Worm (Caenorhabditis elegans) whole organism, L2 larva: ENCODE results near the gene ent-7.

ENCODE experiments used
- C34F6.9 ChIP-seq: fragments of 150-350 bp; optimal IDR thresholded peaks from 2 replicates; lab custom pipeline; 2014; ENCODE audit warnings: missing biosample characterization, missing genetic modification characterization
- F13H6.1 ChIP-seq: sonication (generic microtip); optimal IDR thresholded peaks from 2 replicates; lab custom pipeline; 2016; ENCODE audit warnings: missing genetic modification characterization, missing compliant biosample characterization
- Y55F3AM.14 ChIP-seq: fragments of 200-800 bp; sonication (Bioruptor generic); optimal IDR thresholded peaks from 2 replicates; lab custom pipeline; 2018; ENCODE audit warnings: mild to moderate bottlenecking, missing genetic modification characterization, missing compliant biosample characterization
- ZK546.5 ChIP-seq: sonication (generic microtip); optimal IDR thresholded peaks from 2 replicates; lab custom pipeline; 2017; ENCODE audit warnings: missing biosample characterization, missing genetic modification characterization
- ama-1 ChIP-seq: fragments of 150-350 bp; optimal IDR thresholded peaks from 2 replicates; lab custom pipeline; 2018; ENCODE audit warnings: inconsistent platforms
- blmp-1 ChIP-seq: sonication (generic microtip); optimal IDR thresholded peaks from 2 replicates; lab custom pipeline; 2017; ENCODE audit warnings: missing genetic modification characterization, mild to moderate bottlenecking, missing compliant biosample characterization, antibody characterized with exemption, moderate library complexity; ENCODE audit not compliant: insufficient read depth
- ceh-16 ChIP-seq: fragments of 150-350 bp; optimal IDR thresholded peaks from 2 replicates; lab custom pipeline; 2014; ENCODE audit warnings: missing biosample characterization, missing genetic modification characterization
- crh-2 ChIP-seq: sonication (generic microtip); optimal IDR thresholded peaks from 2 replicates; lab custom pipeline; 2017; ENCODE audit warnings: missing biosample characterization, missing genetic modification characterization
- dmd-4 ChIP-seq: sonication (generic microtip); optimal IDR thresholded peaks from 2 replicates; lab custom pipeline; 2017; ENCODE audit warnings: missing biosample characterization, missing genetic modification characterization
- egl-27 ChIP-seq: sonication (generic microtip); optimal IDR thresholded peaks from 3 replicates; lab custom pipeline; 2017; ENCODE audit warnings: missing biosample characterization, missing genetic modification reagents, missing genetic modification characterization
- elt-1 ChIP-seq: fragments of 150-350 bp; optimal IDR thresholded peaks from 2 replicates; lab custom pipeline; 2014; ENCODE audit warnings: missing biosample characterization, missing genetic modification characterization
- fos-1 ChIP-seq: fragments of 150-350 bp; optimal IDR thresholded peaks from 2 replicates; lab custom pipeline; 2014; ENCODE audit warnings: missing biosample characterization, missing genetic modification characterization
- lin-39 ChIP-seq: fragments of 150-350 bp; optimal IDR thresholded peaks from 2 replicates; lab custom pipeline; 2014; ENCODE audit warnings: missing biosample characterization, missing genetic modification reagents, missing genetic modification characterization
- lsy-2 ChIP-seq, 2 experiments: fragments of 150-350 bp in 1 of 2; sonication (generic microtip) in 1 of 2; optimal IDR thresholded peaks; 2 replicates each; lab custom pipeline; 2014 to 2017; ENCODE audit warnings: missing biosample characterization in 2 of 2, missing genetic modification characterization in 2 of 2
- mdl-1 ChIP-seq, 2 experiments: fragments of 150-350 bp in 1 of 2; sonication (generic microtip) in 1 of 2; optimal IDR thresholded peaks; 2 replicates each; lab custom pipeline; 2017; ENCODE audit warnings: missing biosample characterization in 2 of 2, missing genetic modification characterization in 2 of 2
- nhr-10 ChIP-seq: sonication (generic microtip); optimal IDR thresholded peaks from 2 replicates; lab custom pipeline; 2017; ENCODE audit warnings: missing biosample characterization, missing genetic modification characterization
- nhr-11 ChIP-seq: fragments of 150-350 bp; optimal IDR thresholded peaks from 2 replicates; lab custom pipeline; 2014; ENCODE audit warnings: missing biosample characterization, missing genetic modification characterization
- nhr-129 ChIP-seq: fragments of 150-350 bp; optimal IDR thresholded peaks from 2 replicates; lab custom pipeline; 2014; ENCODE audit warnings: missing biosample characterization, missing genetic modification characterization
- nhr-21 ChIP-seq: fragments of 150-350 bp; optimal IDR thresholded peaks from 2 replicates; lab custom pipeline; 2014; ENCODE audit warnings: missing biosample characterization, missing genetic modification characterization
- nhr-23 ChIP-seq: fragments of 150-350 bp; optimal IDR thresholded peaks from 2 replicates; lab custom pipeline; 2014; ENCODE audit warnings: missing biosample characterization, missing genetic modification reagents, missing genetic modification characterization
- nhr-237 ChIP-seq: fragments of 150-350 bp; optimal IDR thresholded peaks from 2 replicates; lab custom pipeline; 2014; ENCODE audit warnings: missing biosample characterization, missing genetic modification characterization
- nhr-6 ChIP-seq: fragments of 150-350 bp; optimal IDR thresholded peaks from 2 replicates; lab custom pipeline; 2014; ENCODE audit warnings: missing biosample characterization, missing genetic modification characterization
- peb-1 ChIP-seq: fragments of 150-350 bp; optimal IDR thresholded peaks from 2 replicates; lab custom pipeline; 2014; ENCODE audit warnings: missing biosample characterization, missing genetic modification characterization
- sem-4 ChIP-seq: fragments of 150-350 bp; optimal IDR thresholded peaks from 2 replicates; lab custom pipeline; 2014; ENCODE audit warnings: missing biosample characterization, missing genetic modification reagents, missing genetic modification characterization
- sma-3 ChIP-seq: sonication (generic microtip); optimal IDR thresholded peaks from 2 replicates; lab custom pipeline; 2016; ENCODE audit warnings: missing genetic modification reagents, missing genetic modification characterization, missing compliant biosample characterization
- sma-9 ChIP-seq, 2 experiments: fragments of 150-350 bp in 1 of 2; sonication (generic microtip) in 1 of 2; optimal IDR thresholded peaks; 2 replicates each; lab custom pipeline; 2014 to 2016; ENCODE audit warnings: missing genetic modification characterization in 2 of 2, mild to moderate bottlenecking in 1 of 2, missing biosample characterization in 1 of 2, missing compliant biosample characterization in 1 of 2, missing genetic modification reagents in 1 of 2, moderate library complexity in 1 of 2
- snpc-4 ChIP-seq: fragments of 150-350 bp; optimal IDR thresholded peaks from 2 replicates; lab custom pipeline; 2014; ENCODE audit warnings: missing biosample characterization, missing genetic modification characterization
- unc-39 ChIP-seq: fragments of 150-350 bp; optimal IDR thresholded peaks from 2 replicates; lab custom pipeline; 2014; ENCODE audit warnings: missing biosample characterization, missing genetic modification characterization
- unc-55 ChIP-seq: fragments of 150-350 bp; sonication (generic microtip); optimal IDR thresholded peaks from 3 replicates; lab custom pipeline; 2014; ENCODE audit warnings: missing biosample characterization, missing genetic modification reagents, missing genetic modification characterization
- zag-1 ChIP-seq: fragments of 150-350 bp; optimal IDR thresholded peaks from 2 replicates; lab custom pipeline; 2014; ENCODE audit warnings: missing biosample characterization, missing genetic modification characterization
- ztf-11 ChIP-seq: sonication (generic microtip); optimal IDR thresholded peaks from 2 replicates; lab custom pipeline; 2017; ENCODE audit warnings: missing biosample characterization, missing genetic modification characterization

ent-7 gene

ce11 chrIV:10056138-10056537 lies 39.1 kb downstream of the ent-7 start, which contains the start of gene T04B2.7:
TSS of gene T04B2.7 (minus strand) at chrIV:10056238.
- TF ChIP-seq sma-9 (GFP tag; optimal IDR thresholded peaks at IDR 0.05; lab: Kevin White, UChicago) (no peak), sma-9 (tag; optimal IDR thresholded peaks at IDR 0.05; lab: Kevin White, UChicago) (no peak), fos-1 (tag; lab: Kevin White, UChicago) (no peak), nhr-10 (no peak), unc-39 (tag; lab: Kevin White, UChicago) (no peak), nhr-129 (tag; lab: Kevin White, UChicago) (no peak)

- TF ChIP-seq ama-1 (lab: Kevin White, UChicago) (no peak), fos-1 (tag; lab: Kevin White, UChicago) (peak; percentile 76), F13H6.1 (tag; lab: Kevin White, UChicago) (peak; percentile 55), crh-2 (peak; percentile 99), egl-27 (peak; percentile 42), dmd-4 (no peak), lin-39 (tag; lab: Kevin White, UChicago) (no peak), sma-3 (peak; percentile 7), elt-1 (tag; lab: Kevin White, UChicago) (no peak), sma-9 (GFP tag; optimal IDR thresholded peaks at IDR 0.05; lab: Kevin White, UChicago) (peak; percentile 77), sma-9 (tag; optimal IDR thresholded peaks at IDR 0.05; lab: Kevin White, UChicago) (no peak)
Measured at ce11 chrIV:10059175-10059574, 42.1 kb downstream of the ent-7 start.

ce11 chrIV:10060795-10061194 lies 43.7 kb downstream of the ent-7 start:
- TF ChIP-seq fos-1 (tag; lab: Kevin White, UChicago) (peak; percentile 57), mdl-1 (tag; optimal IDR thresholded peaks at IDR 0.05; lab: Kevin White, UChicago) (no peak)

- TF ChIP-seq lsy-2 (tag; optimal IDR thresholded peaks at IDR 0.05; lab: Kevin White, UChicago) (peak in 1 of 2 experiments; percentile 21), nhr-6 (tag; lab: Kevin White, UChicago) (no peak), mdl-1 (tag; optimal IDR thresholded peaks at IDR 0.05; lab: Kevin White, UChicago) (peak in 1 of 2 experiments; percentile 33), crh-2 (peak; percentile 62), sem-4 (tag; lab: Kevin White, UChicago) (no peak), C34F6.9 (tag; lab: Kevin White, UChicago) (peak; percentile 70), nhr-129 (tag; lab: Kevin White, UChicago) (peak; percentile 11), elt-1 (tag; lab: Kevin White, UChicago) (no peak), fos-1 (tag; lab: Kevin White, UChicago) (peak; percentile 62), zag-1 (tag; lab: Kevin White, UChicago) (peak; percentile 31), F13H6.1 (tag; lab: Kevin White, UChicago) (peak; percentile 29), snpc-4 (tag; lab: Kevin White, UChicago) (peak; percentile 5), unc-55 (GFP tag; lab: Kevin White, UChicago) (peak; percentile 29)
Measured at ce11 chrIV:10062728-10063127, 45.7 kb downstream of the ent-7 start, which contains the start of gene ipla-7. TSS of gene ipla-7 (minus strand) at chrIV:10062849.

- TF ChIP-seq blmp-1 (tag; lab: Kevin White, UChicago) = no peak
- TF ChIP-seq ZK546.5 (tag; lab: Kevin White, UChicago) = no peak
- no peak for TF ChIP-seq nhr-21 (tag; lab: Kevin White, UChicago)
- no peak for TF ChIP-seq ztf-11 (tag; lab: Kevin White, UChicago)
- no peak for TF ChIP-seq Y55F3AM.14
- no peak for TF ChIP-seq sma-9 (GFP tag; optimal IDR thresholded peaks at IDR 0.05; lab: Kevin White, UChicago)
- TF ChIP-seq sma-9 (tag; optimal IDR thresholded peaks at IDR 0.05; lab: Kevin White, UChicago) = no peak
- TF ChIP-seq ama-1 (lab: Kevin White, UChicago) = no peak
- no peak for TF ChIP-seq peb-1 (tag; lab: Kevin White, UChicago)
- no peak for TF ChIP-seq nhr-237 (tag; lab: Kevin White, UChicago)
- TF ChIP-seq nhr-11 (tag; lab: Kevin White, UChicago) = no peak
- no peak for TF ChIP-seq lin-39 (tag; lab: Kevin White, UChicago)
- no peak for TF ChIP-seq elt-1 (tag; lab: Kevin White, UChicago)
- TF ChIP-seq fos-1 (tag; lab: Kevin White, UChicago) = no peak
- TF ChIP-seq nhr-23 (tag; lab: Kevin White, UChicago) = no peak
- no peak for TF ChIP-seq nhr-6 (tag; lab: Kevin White, UChicago)
- no peak for TF ChIP-seq egl-27
- no peak for TF ChIP-seq nhr-10
- TF ChIP-seq ceh-16 (tag; lab: Kevin White, UChicago) = no peak
Measured at ce11 chrIV:10063941-10064340, 46.9 kb downstream of the ent-7 start.
